Fruit fly (Drosophila melanogaster) whole organism, adult: ENCODE results near the gene CtsK1.
A peak's percentile ranks its signal among the peaks of the same experiment; 100 is the strongest.

Experiments
- CG11617 ChIP-seq: fragments of 200-800 bp; sonication (Bioruptor generic); optimal IDR thresholded peaks from 2 replicates; lab custom pipeline; 2017; ENCODE audit warnings: mild to moderate bottlenecking, missing biosample characterization, missing genetic modification reagents, missing genetic modification characterization
- CG12768 ChIP-seq: fragments of 200-800 bp; sonication (Bioruptor generic); optimal IDR thresholded peaks from 2 replicates; lab custom pipeline; 2017; ENCODE audit warnings: missing biosample characterization, missing genetic modification characterization, mild to moderate bottlenecking, moderate library complexity, missing genetic modification reagents
- CG14711 ChIP-seq: fragments of 200-800 bp; sonication (Bioruptor generic); optimal IDR thresholded peaks from 2 replicates; lab custom pipeline; 2018; ENCODE audit warnings: missing biosample characterization, mild to moderate bottlenecking, missing genetic modification characterization, moderate library complexity
- CG1620 ChIP-seq: fragments of 200-800 bp; sonication (Bioruptor generic); optimal IDR thresholded peaks from 2 replicates; lab custom pipeline; 2016; ENCODE audit warnings: missing biosample characterization, missing genetic modification characterization
- CG33017 ChIP-seq: fragments of 200-800 bp; sonication (Bioruptor generic); optimal IDR thresholded peaks from 2 replicates; lab custom pipeline; 2018; ENCODE audit warnings: missing biosample characterization, mild to moderate bottlenecking, missing genetic modification characterization, moderate library complexity
- CG5204 ChIP-seq: fragments of 200-800 bp; sonication (Bioruptor generic); optimal IDR thresholded peaks from 2 replicates; lab custom pipeline; 2016; ENCODE audit warnings: missing biosample characterization, missing genetic modification characterization
- CG7045 ChIP-seq: fragments of 200-800 bp; sonication (Bioruptor generic); optimal IDR thresholded peaks from 2 replicates; lab custom pipeline; 2017; ENCODE audit warnings: missing biosample characterization, mild to moderate bottlenecking, missing genetic modification characterization
- CG7101 ChIP-seq: fragments of 200-800 bp; sonication (Bioruptor generic); optimal IDR thresholded peaks from 2 replicates; lab custom pipeline; 2018; ENCODE audit warnings: missing biosample characterization, mild to moderate bottlenecking, missing genetic modification characterization, moderate library complexity
- Clk ChIP-seq: fragments of 200-800 bp; sonication (Bioruptor generic); optimal IDR thresholded peaks from 2 replicates; lab custom pipeline; 2017; ENCODE audit warnings: missing biosample characterization, missing genetic modification characterization
- Crg-1 ChIP-seq: fragments of 200-800 bp; sonication (Bioruptor generic); optimal IDR thresholded peaks from 2 replicates; lab custom pipeline; 2016; ENCODE audit warnings: missing biosample characterization, missing genetic modification characterization
- Hr96 ChIP-seq: fragments of 200-800 bp; sonication (Bioruptor generic); optimal IDR thresholded peaks from 2 replicates; lab custom pipeline; 2016; ENCODE audit warnings: missing biosample characterization, missing genetic modification characterization
- Mnt ChIP-seq: fragments of 200-800 bp; sonication (Bioruptor generic); optimal IDR thresholded peaks from 2 replicates; lab custom pipeline; 2016; ENCODE audit warnings: missing biosample characterization, mild to moderate bottlenecking, missing genetic modification characterization
- bab1 ChIP-seq: fragments of 200-800 bp; sonication (Bioruptor generic); optimal IDR thresholded peaks from 3 replicates; lab custom pipeline; 2019; ENCODE audit warnings: missing biosample characterization, mild to moderate bottlenecking, missing genetic modification characterization, moderate library complexity
- cic ChIP-seq: fragments of 200-800 bp; sonication (Bioruptor generic); optimal IDR thresholded peaks from 2 replicates; lab custom pipeline; 2017; ENCODE audit warnings: missing biosample characterization, mild to moderate bottlenecking, missing genetic modification characterization, moderate library complexity
- cnc ChIP-seq, 2 experiments: fragments of >200 bp; optimal IDR thresholded peaks; 2 replicates each; lab custom pipeline; 2017
- kay ChIP-seq: fragments of 200-800 bp; sonication (Bioruptor generic); peaks from one replicate; lab custom pipeline; 2016; ENCODE audit warnings: missing biosample characterization, missing genetic modification characterization, borderline replicate concordance
- ovo ChIP-seq: fragments of 200-800 bp; sonication (Bioruptor generic); optimal IDR thresholded peaks from 2 replicates; lab custom pipeline; 2016; ENCODE audit warnings: missing biosample characterization, missing genetic modification characterization
- pad ChIP-seq: fragments of 200-800 bp; sonication (Bioruptor generic); optimal IDR thresholded peaks from 3 replicates; lab custom pipeline; 2017; ENCODE audit warnings: missing biosample characterization, missing genetic modification characterization, mild to moderate bottlenecking, moderate library complexity, missing genetic modification reagents
- tj ChIP-seq: fragments of 200-800 bp; sonication (Bioruptor generic); optimal IDR thresholded peaks from 3 replicates; lab custom pipeline; 2017; ENCODE audit warnings: missing biosample characterization, mild to moderate bottlenecking, missing genetic modification characterization, moderate library complexity
- toe ChIP-seq: fragments of 200-800 bp; sonication (Bioruptor generic); optimal IDR thresholded peaks from 2 replicates; lab custom pipeline; 2016; ENCODE audit warnings: missing biosample characterization, missing genetic modification characterization

CtsK1 gene

DNA sequence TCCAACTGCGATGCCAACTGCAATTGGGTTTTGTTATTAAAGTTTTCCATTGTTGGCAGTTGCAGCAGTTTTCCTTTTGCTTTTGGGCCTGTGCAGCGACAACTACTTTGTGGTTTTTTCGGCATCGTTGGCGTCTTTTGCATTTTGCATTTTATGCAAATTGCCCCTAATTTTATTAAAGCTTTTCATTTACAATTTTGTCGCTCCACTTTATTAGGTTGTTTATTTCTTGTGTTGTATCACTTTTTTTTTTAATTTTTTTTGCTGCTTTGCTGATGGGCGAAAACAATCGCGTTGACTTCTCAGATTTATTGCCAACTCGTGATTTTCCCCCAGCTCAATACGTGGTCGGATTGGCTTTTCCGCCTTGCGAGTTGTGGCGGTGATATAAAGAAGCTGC, 36.2 kb upstream of the CtsK1 start:
- TF ChIP-seq CG1620 (GFP tag; lab: Kevin White, UChicago): no peak
- no peak for TF ChIP-seq Clk
- peak; percentile 93 for TF ChIP-seq tj (GFP tag; lab: Kevin White, UChicago)

DNA sequence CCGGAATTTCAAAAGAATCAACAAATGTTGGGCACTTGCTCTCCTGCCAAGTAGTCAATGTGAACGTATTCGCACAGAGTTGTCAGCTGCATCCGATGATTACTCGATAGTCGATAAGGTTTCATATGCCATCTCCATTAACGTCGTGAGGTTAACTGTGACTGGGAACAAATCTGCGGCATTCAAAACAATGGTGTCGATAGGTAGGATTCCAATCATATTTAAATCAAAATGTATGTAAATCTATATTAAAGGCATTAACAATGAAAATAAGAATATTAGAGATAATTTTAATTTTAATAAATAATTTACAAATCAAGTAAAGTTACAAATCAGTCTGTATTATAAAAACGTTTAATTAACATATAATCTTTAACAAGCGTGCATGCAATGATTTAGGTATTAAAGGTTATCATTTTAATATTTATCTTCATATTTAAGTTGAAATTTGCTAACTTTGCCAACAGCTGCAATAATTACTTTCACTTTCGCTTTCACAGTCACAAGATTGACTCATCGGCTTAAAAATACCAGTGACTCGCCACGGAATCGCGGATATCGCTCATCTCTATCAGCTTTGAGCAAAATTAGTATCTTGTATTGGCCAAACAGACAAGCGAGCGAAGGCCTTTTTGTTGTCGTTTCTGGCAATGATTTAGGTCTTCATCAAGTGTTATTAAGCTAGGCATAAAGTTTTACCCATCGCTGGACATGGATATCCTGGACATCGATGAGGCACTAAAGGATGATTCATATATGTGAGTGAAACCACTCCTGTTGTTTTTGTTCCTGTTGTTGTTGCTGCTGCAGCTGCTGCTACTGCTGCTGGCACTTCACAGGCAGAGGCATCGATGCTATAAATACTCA, 29.2 kb upstream of the CtsK1 start, which contains the start of the genes Meics, Nxf3 and ssp2:
TSS of gene Meics (minus strand) at position 68 of the 867 bp plus-strand sequence.
TSS of gene Nxf3 (plus strand) at position 569 of the 867 bp plus-strand sequence.
TSS of gene ssp2 (plus strand) at position 569 of the 867 bp plus-strand sequence.
- TF ChIP-seq CG1620 (GFP tag; lab: Kevin White, UChicago) (peak; percentile 28), Hr96 (GFP tag; lab: Kevin White, UChicago) (peak; percentile 52), Mnt (no peak), cic (GFP tag; lab: Kevin White, UChicago) (no peak), Clk (no peak), bab1 (GFP tag; lab: Kevin White, UChicago) (no peak), tj (GFP tag; lab: Kevin White, UChicago) (peak; percentile 24), Crg-1 (GFP tag; lab: Kevin White, UChicago) (peak; percentile 49), CG12768 (GFP tag; lab: Kevin White, UChicago) (no peak), CG11617 (GFP tag; lab: Kevin White, UChicago) (peak; percentile 33), cnc (optimal IDR thresholded peaks at IDR 0.05; lab: Kevin White, UChicago) (no peak), kay (peak; percentile 98), toe (GFP tag; lab: Kevin White, UChicago) (peak; percentile 54), pad (GFP tag; lab: Kevin White, UChicago) (peak; percentile 27), ovo (GFP tag; lab: Kevin White, UChicago) (no peak), CG7101 (no peak), CG14711 (tag; lab: Kevin White, UChicago) (peak; percentile 90), CG5204 (peak; percentile 29), CG7045 (GFP tag; lab: Kevin White, UChicago) (peak; percentile 64), CG33017 (tag; lab: Kevin White, UChicago) (peak; percentile 16)

DNA sequence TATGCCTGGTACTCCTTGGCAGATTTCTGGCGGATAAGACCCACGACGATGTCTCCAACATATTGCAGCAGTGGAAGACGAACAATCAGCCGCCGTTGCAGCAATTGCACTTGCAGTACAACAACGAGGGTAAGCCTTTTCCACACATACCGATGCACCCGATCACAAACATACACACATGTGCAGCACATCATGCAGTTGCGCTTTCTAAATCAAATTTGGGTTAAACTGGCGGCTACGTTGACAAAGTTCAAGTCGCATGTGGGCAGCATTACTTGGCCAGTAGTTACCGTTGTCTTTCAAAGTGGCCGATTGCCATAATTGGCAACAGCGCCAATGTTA, 28.6 kb upstream of the CtsK1 start:
- no peak for TF ChIP-seq cic (GFP tag; lab: Kevin White, UChicago)
- TF ChIP-seq CG7101: no peak
- TF ChIP-seq Clk: no peak
- TF ChIP-seq Hr96 (GFP tag; lab: Kevin White, UChicago): no peak
- TF ChIP-seq CG12768 (GFP tag; lab: Kevin White, UChicago): no peak
- no peak for TF ChIP-seq CG33017 (tag; lab: Kevin White, UChicago)
- no peak for TF ChIP-seq Mnt
- TF ChIP-seq toe (GFP tag; lab: Kevin White, UChicago): no peak
- no peak for TF ChIP-seq CG7045 (GFP tag; lab: Kevin White, UChicago)
- TF ChIP-seq ovo (GFP tag; lab: Kevin White, UChicago): no peak
- no peak for TF ChIP-seq bab1 (GFP tag; lab: Kevin White, UChicago)
- no peak for TF ChIP-seq Crg-1 (GFP tag; lab: Kevin White, UChicago)
- TF ChIP-seq CG11617 (GFP tag; lab: Kevin White, UChicago): no peak
- no peak for TF ChIP-seq tj (GFP tag; lab: Kevin White, UChicago)
- no peak for TF ChIP-seq kay
- no peak for TF ChIP-seq CG1620 (GFP tag; lab: Kevin White, UChicago)
- TF ChIP-seq cnc (optimal IDR thresholded peaks at IDR 0.05; lab: Kevin White, UChicago): no peak
- no peak for TF ChIP-seq CG14711 (tag; lab: Kevin White, UChicago)
- TF ChIP-seq pad (GFP tag; lab: Kevin White, UChicago): no peak
- TF ChIP-seq CG5204: no peak

DNA sequence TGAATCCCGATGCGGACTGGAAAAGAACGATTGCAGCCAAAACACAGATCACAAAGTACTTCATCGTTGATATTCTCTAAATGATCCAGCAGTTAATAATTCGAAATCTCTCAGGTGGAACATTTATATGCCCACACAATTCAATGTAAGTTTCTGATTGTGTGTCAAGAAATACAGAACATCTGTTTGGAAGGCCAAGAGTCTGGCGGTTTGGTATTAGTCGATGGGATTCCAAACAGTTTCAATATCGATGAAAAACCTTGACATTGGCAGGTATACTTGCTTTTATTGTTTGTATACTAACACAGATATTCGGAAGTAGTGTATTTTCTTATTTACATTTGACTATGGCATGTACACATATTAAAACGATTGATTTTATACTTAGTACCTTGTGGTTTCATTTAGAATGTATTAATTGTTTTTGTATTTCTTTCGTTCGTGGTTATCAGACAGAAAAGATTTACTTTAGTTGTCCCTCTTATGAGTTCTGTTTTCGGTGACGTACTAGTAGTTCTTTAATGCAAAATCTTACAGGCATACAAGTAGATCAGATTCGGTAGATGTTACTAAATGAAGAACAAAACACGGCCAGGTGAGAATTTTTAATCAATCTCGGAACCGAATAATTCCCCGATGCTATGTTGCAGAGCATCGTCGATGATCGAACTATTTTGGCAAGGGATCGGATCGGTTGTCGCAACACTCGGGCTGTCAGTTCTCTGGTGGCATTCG, 20.5 kb upstream of the CtsK1 start, which contains the start of the genes CG13738 and Hsc70-1:
TSS of gene CG13738 (minus strand) at position 101 of the 735 bp plus-strand sequence.
TSS of gene Hsc70-1 (plus strand) at position 685 of the 735 bp plus-strand sequence.
- TF ChIP-seq CG7045 (GFP tag; lab: Kevin White, UChicago) (no peak), Crg-1 (GFP tag; lab: Kevin White, UChicago) (no peak), CG11617 (GFP tag; lab: Kevin White, UChicago) (no peak), CG1620 (GFP tag; lab: Kevin White, UChicago) (no peak)

DNA sequence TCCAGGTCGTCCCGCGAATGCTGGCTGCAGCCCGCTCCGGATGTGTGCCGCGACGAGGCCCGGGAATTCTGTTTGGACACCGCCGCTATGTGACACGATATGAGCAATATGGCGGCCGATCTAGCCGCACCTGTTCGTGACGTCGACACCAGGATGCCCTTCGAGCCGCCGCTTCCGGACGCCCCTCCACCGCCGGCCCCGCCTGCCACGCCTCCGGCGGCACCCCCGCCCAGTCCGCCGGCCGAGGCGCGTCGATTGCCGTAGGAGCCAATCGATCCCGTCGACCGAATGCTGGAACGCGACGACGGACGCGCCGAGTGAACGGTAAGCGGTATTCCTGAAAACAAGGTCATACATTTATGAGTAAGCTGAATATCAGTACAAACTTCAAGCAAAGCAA, 11.5 kb upstream of the CtsK1 start:
- TF ChIP-seq Hr96 (GFP tag; lab: Kevin White, UChicago) (no peak), bab1 (GFP tag; lab: Kevin White, UChicago) (no peak), Clk (no peak), CG7101 (no peak), cic (GFP tag; lab: Kevin White, UChicago) (no peak), CG33017 (tag; lab: Kevin White, UChicago) (no peak), CG5204 (no peak), CG14711 (tag; lab: Kevin White, UChicago) (no peak)

DNA sequence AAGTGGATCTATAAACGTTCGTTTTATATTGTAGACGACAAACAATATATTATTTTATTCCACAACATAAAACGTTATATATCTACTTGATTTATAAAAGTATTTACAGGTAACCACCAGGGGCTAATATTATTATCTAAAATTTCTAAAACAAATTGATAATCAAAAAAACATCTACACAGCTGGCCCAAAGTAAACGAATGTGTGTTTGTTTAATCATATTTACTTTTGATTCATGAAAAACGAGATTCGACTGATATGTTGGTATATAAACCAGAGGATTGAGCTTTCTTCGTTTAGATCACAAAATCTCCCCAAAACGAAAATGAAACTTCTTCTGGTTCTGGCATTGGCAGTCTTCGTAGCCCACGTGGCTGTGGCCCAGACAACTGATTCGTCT, 7.7 kb upstream of the CtsK1 start, which contains the start of gene CG17362:
TSS of gene CG17362 (plus strand) at position 291 of the 400 bp plus-strand sequence.
- TF ChIP-seq bab1 (GFP tag; lab: Kevin White, UChicago): no peak
